Fruit fly (Drosophila melanogaster) whole organism, embryonic: ENCODE results near the gene CG43248.
A peak's percentile ranks its signal among the peaks of the same experiment; 100 is the strongest.

Experiments
- B-H1 ChIP-seq: fragments of 200-800 bp; sonication (Bioruptor generic); IDR thresholded peaks from 3 replicates; pipeline ENCODE4 v1.3.6; 2022; ENCODE audit warnings: missing biosample characterization, missing genetic modification characterization
- C15 ChIP-seq: fragments of 200-800 bp; sonication (Bioruptor generic); IDR thresholded peaks from 3 replicates; pipeline ENCODE4 v1.3.6; 2022; ENCODE audit warnings: missing biosample characterization, missing genetic modification characterization
- CG11085 ChIP-seq: fragments of 200-800 bp; sonication (Bioruptor generic); IDR thresholded peaks from 2 replicates; pipeline ENCODE4 v1.3.6; 2022; ENCODE audit warnings: missing biosample characterization, missing genetic modification characterization
- CG11456 ChIP-seq: fragments of 200-800 bp; sonication (Bioruptor generic); IDR thresholded peaks from 3 replicates; pipeline ENCODE4 v1.3.6; 2022; ENCODE audit warnings: missing biosample characterization, missing genetic modification characterization
- CG11696 ChIP-seq: fragments of 200-800 bp; sonication (Bioruptor generic); IDR thresholded peaks from 2 replicates; pipeline ENCODE4 v1.3.6; 2022; ENCODE audit warnings: missing biosample characterization, missing genetic modification characterization
- CG13123 ChIP-seq: fragments of 200-800 bp; sonication (Bioruptor generic); optimal IDR thresholded peaks from 2 replicates; lab custom pipeline; 2016; ENCODE audit warnings: missing biosample characterization, missing genetic modification characterization
- CG15514 ChIP-seq: fragments of 200-800 bp; sonication (Bioruptor generic); optimal IDR thresholded peaks from 3 replicates; lab custom pipeline; 2017; ENCODE audit warnings: missing biosample characterization, missing genetic modification characterization, mild to moderate bottlenecking, moderate library complexity, missing genetic modification reagents
- CG1603 ChIP-seq: fragments of 200-800 bp; sonication (Bioruptor generic); optimal IDR thresholded peaks from 2 replicates; lab custom pipeline; 2019; ENCODE audit warnings: missing biosample characterization, mild to moderate bottlenecking, missing genetic modification characterization, moderate library complexity
- CG17359 ChIP-seq: fragments of 200-800 bp; sonication (Bioruptor generic); optimal IDR thresholded peaks from 3 replicates; lab custom pipeline; 2018; ENCODE audit warnings: missing biosample characterization, mild to moderate bottlenecking, missing genetic modification characterization, moderate library complexity
- CG17829 ChIP-seq: fragments of 200-800 bp; optimal IDR thresholded peaks from 2 replicates; lab custom pipeline; 2019; ENCODE audit warnings: missing biosample characterization, mild to moderate bottlenecking, missing genetic modification characterization, moderate library complexity
- CG31441 ChIP-seq: fragments of 200-800 bp; sonication (Bioruptor generic); IDR thresholded peaks from 2 replicates; pipeline ENCODE4 v1.3.6; 2022; ENCODE audit warnings: missing biosample characterization, missing genetic modification characterization
- CG32772 ChIP-seq: fragments of 200-800 bp; sonication (Bioruptor generic); IDR thresholded peaks from 2 replicates; pipeline ENCODE4 v1.3.6; 2022; ENCODE audit warnings: missing biosample characterization, missing genetic modification characterization
- CG33213 ChIP-seq: fragments of 200-800 bp; sonication (Bioruptor generic); optimal IDR thresholded peaks from 3 replicates; lab custom pipeline; 2016; ENCODE audit warnings: missing biosample characterization, missing genetic modification characterization
- CG3838 ChIP-seq: fragments of 200-800 bp; sonication (Bioruptor generic); optimal IDR thresholded peaks from 3 replicates; lab custom pipeline; 2016; ENCODE audit warnings: missing biosample characterization, missing genetic modification characterization
- CG4617 ChIP-seq: fragments of 200-800 bp; sonication (Bioruptor generic); optimal IDR thresholded peaks from 3 replicates; lab custom pipeline; 2016; ENCODE audit warnings: missing biosample characterization, missing genetic modification characterization, borderline replicate concordance
- CG9817 ChIP-seq: fragments of 200-800 bp; sonication (Bioruptor generic); optimal IDR thresholded peaks from 2 replicates; lab custom pipeline; 2018; ENCODE audit warnings: missing biosample characterization, mild to moderate bottlenecking, missing genetic modification characterization, moderate library complexity
- Chrac-16 ChIP-seq: fragments of 200-800 bp; sonication (Bioruptor generic); optimal IDR thresholded peaks from 3 replicates; lab custom pipeline; 2016; ENCODE audit warnings: missing biosample characterization, missing genetic modification characterization
- CrebB ChIP-seq: fragments of 200-800 bp; sonication (Bioruptor generic); optimal IDR thresholded peaks from 3 replicates; lab custom pipeline; 2018; ENCODE audit warnings: missing biosample characterization, mild to moderate bottlenecking, missing genetic modification characterization
- Dip2 ChIP-seq: fragments of 200-800 bp; sonication (Bioruptor generic); IDR thresholded peaks from 2 replicates; pipeline ENCODE4 v1.3.6; 2022; ENCODE audit warnings: missing biosample characterization, missing genetic modification characterization
- Doc3 ChIP-seq: fragments of 200-800 bp; sonication (Bioruptor generic); IDR thresholded peaks from 3 replicates; pipeline ENCODE4 v1.3.6; 2022; ENCODE audit warnings: missing biosample characterization, missing genetic modification characterization; ENCODE audit not compliant: partially characterized antibody
- Drgx ChIP-seq: fragments of 200-800 bp; sonication (Bioruptor generic); IDR thresholded peaks from 2 replicates; pipeline ENCODE4 v1.3.6; 2022; ENCODE audit warnings: missing biosample characterization, missing genetic modification characterization
- Elba2 ChIP-seq: fragments of 200-800 bp; sonication (Bioruptor generic); optimal IDR thresholded peaks from 3 replicates; lab custom pipeline; 2016; ENCODE audit warnings: missing biosample characterization, missing genetic modification characterization
- Ets97D ChIP-seq: fragments of 200-800 bp; sonication (Bioruptor generic); optimal IDR thresholded peaks from 3 replicates; lab custom pipeline; 2016; ENCODE audit warnings: missing biosample characterization, missing genetic modification characterization
- Gsc ChIP-seq: fragments of 200-800 bp; sonication (Bioruptor generic); IDR thresholded peaks from 2 replicates; pipeline ENCODE4 v1.3.6; 2022; ENCODE audit warnings: missing biosample characterization, missing genetic modification characterization
- H15 ChIP-seq: fragments of 200-800 bp; sonication (Bioruptor generic); IDR thresholded peaks from 3 replicates; pipeline ENCODE4 v1.3.6; 2022; ENCODE audit warnings: missing biosample characterization, missing genetic modification characterization
- HLH4C ChIP-seq: fragments of 200-800 bp; sonication (Bioruptor generic); IDR thresholded peaks from 3 replicates; pipeline ENCODE4 v1.3.6; 2022; ENCODE audit warnings: missing biosample characterization, missing genetic modification characterization; ENCODE audit not compliant: partially characterized antibody
- Hr39 ChIP-seq: fragments of >200 bp; optimal IDR thresholded peaks from 2 replicates; lab custom pipeline; 2017
- Jarid2 ChIP-seq: fragments of 200-800 bp; sonication (Bioruptor generic); optimal IDR thresholded peaks from 3 replicates; lab custom pipeline; 2017; ENCODE audit warnings: mild to moderate bottlenecking, missing biosample characterization, missing genetic modification reagents, missing genetic modification characterization
- MTF-1 ChIP-seq: fragments of 200-800 bp; sonication (Bioruptor generic); optimal IDR thresholded peaks from 2 replicates; lab custom pipeline; 2018; ENCODE audit warnings: missing biosample characterization, mild to moderate bottlenecking, missing genetic modification characterization, borderline replicate concordance
- Meics ChIP-seq: fragments of 200-800 bp; sonication (Bioruptor generic); optimal IDR thresholded peaks from 2 replicates; lab custom pipeline; 2017; ENCODE audit warnings: missing biosample characterization, mild to moderate bottlenecking, missing genetic modification characterization
- Scr ChIP-seq: fragments of 200-800 bp; sonication (Bioruptor generic); IDR thresholded peaks from 2 replicates; pipeline ENCODE4 v1.3.6; 2022; ENCODE audit warnings: missing biosample characterization, missing genetic modification characterization; ENCODE audit not compliant: partially characterized antibody
- Side ChIP-seq: fragments of 200-800 bp; sonication (Bioruptor generic); optimal IDR thresholded peaks from 2 replicates; lab custom pipeline; 2016; ENCODE audit warnings: missing biosample characterization, missing genetic modification characterization
- Six4 ChIP-seq: fragments of 200-800 bp; sonication (Bioruptor generic); optimal IDR thresholded peaks from 2 replicates; lab custom pipeline; 2016; ENCODE audit warnings: missing biosample characterization, missing genetic modification characterization
- Sox100B ChIP-seq: fragments of 200-800 bp; sonication (Bioruptor generic); optimal IDR thresholded peaks from 3 replicates; lab custom pipeline; 2018; ENCODE audit warnings: missing biosample characterization, mild to moderate bottlenecking, missing genetic modification characterization
- Stat92E ChIP-seq, 3 experiments: fragments of >200 bp in 2 of 3; fragments of 200-800 bp in 1 of 3; sonication (Bioruptor generic) in 1 of 3; optimal IDR thresholded peaks; 2 replicates each; lab custom pipeline; 2017 to 2019; ENCODE audit warnings: missing biosample characterization in 3 of 3, missing genetic modification characterization in 3 of 3, mild to moderate bottlenecking in 1 of 3, moderate library complexity in 1 of 3
- Usf ChIP-seq: fragments of 200-800 bp; sonication (Bioruptor generic); optimal IDR thresholded peaks from 2 replicates; lab custom pipeline; 2017; ENCODE audit warnings: missing genotype, missing biosample characterization, missing genetic modification characterization
- Xbp1 ChIP-seq: fragments of 200-800 bp; sonication (Bioruptor generic); optimal IDR thresholded peaks from 3 replicates; lab custom pipeline; 2016; ENCODE audit warnings: missing biosample characterization, mild to moderate bottlenecking, missing genetic modification characterization
- al ChIP-seq: fragments of 200-800 bp; sonication (Bioruptor generic); IDR thresholded peaks from 2 replicates; pipeline ENCODE4 v1.3.6; 2022; ENCODE audit warnings: missing biosample characterization, missing genetic modification characterization
- cato ChIP-seq: fragments of 200-800 bp; sonication (Bioruptor generic); optimal IDR thresholded peaks from 2 replicates; lab custom pipeline; 2016; ENCODE audit warnings: missing biosample characterization, missing genetic modification characterization, borderline replicate concordance
- chn ChIP-seq: fragments of 200-800 bp; sonication (Bioruptor generic); optimal IDR thresholded peaks from 2 replicates; lab custom pipeline; 2016; ENCODE audit warnings: missing biosample characterization, missing genetic modification characterization
- corto ChIP-seq: fragments of 200-800 bp; sonication (Bioruptor generic); optimal IDR thresholded peaks from 2 replicates; lab custom pipeline; 2016; ENCODE audit warnings: missing biosample characterization, mild to moderate bottlenecking, missing genetic modification characterization, moderate library complexity
- fd3F ChIP-seq: fragments of 200-800 bp; sonication (Bioruptor generic); optimal IDR thresholded peaks from 2 replicates; lab custom pipeline; 2018; ENCODE audit warnings: missing biosample characterization, mild to moderate bottlenecking, missing genetic modification characterization, moderate library complexity
- ftz-f1 ChIP-seq: fragments of 200-800 bp; sonication (Bioruptor generic); optimal IDR thresholded peaks from 2 replicates; lab custom pipeline; 2016; ENCODE audit warnings: missing biosample characterization, missing genetic modification characterization
- hbn ChIP-seq: fragments of 200-800 bp; sonication (Bioruptor generic); IDR thresholded peaks from 2 replicates; pipeline ENCODE4 v1.3.6; 2022; ENCODE audit warnings: missing biosample characterization, missing genetic modification characterization; ENCODE audit not compliant: partially characterized antibody
- her ChIP-seq: fragments of 200-800 bp; sonication (Bioruptor generic); optimal IDR thresholded peaks from 2 replicates; lab custom pipeline; 2016; ENCODE audit warnings: missing biosample characterization, missing genetic modification characterization
- ind ChIP-seq: fragments of 200-800 bp; sonication (Bioruptor generic); optimal IDR thresholded peaks from 3 replicates; lab custom pipeline; 2016; ENCODE audit warnings: missing biosample characterization, missing genetic modification characterization
- jigr1 ChIP-seq: fragments of 200-800 bp; sonication (Bioruptor generic); IDR thresholded peaks from 3 replicates; pipeline ENCODE4 v1.3.6; 2022; ENCODE audit warnings: missing biosample characterization, missing genetic modification characterization
- odd ChIP-seq: fragments of 200-800 bp; sonication (Bioruptor generic); optimal IDR thresholded peaks from 2 replicates; lab custom pipeline; 2017; ENCODE audit warnings: missing biosample characterization, mild to moderate bottlenecking, missing genetic modification characterization
- phol ChIP-seq: fragments of 200-800 bp; sonication (Bioruptor generic); optimal IDR thresholded peaks from 3 replicates; lab custom pipeline; 2018; ENCODE audit warnings: missing biosample characterization, mild to moderate bottlenecking, missing genetic modification characterization, moderate library complexity
- sens ChIP-seq: fragments of 200-800 bp; sonication (Bioruptor generic); peaks from one replicate; lab custom pipeline; 2016; ENCODE audit warnings: missing biosample characterization, missing genetic modification characterization

CG43248 gene

dm6 chr3L:15553993-15554644 lies 22.8 kb upstream of the CG43248 start, which contains the start of gene AGO2 (continued):
- TF ChIP-seq CG11696 (GFP tag; lab: Robert Waterston, UW) (no peak), phol (tag; lab: Kevin White, UChicago) (peak; percentile 90), chn (GFP tag; lab: Kevin White, UChicago) (no peak), Dip2 (no peak), Chrac-16 (GFP tag; lab: Kevin White, UChicago) (no peak), Stat92E (GFP tag; optimal IDR thresholded peaks at IDR 0.05; lab: Kevin White, UChicago) (peak in 1 of 3 experiments; percentile 78), corto (no peak), CG33213 (no peak), CG3838 (GFP tag; lab: Kevin White, UChicago) (no peak), sens (GFP tag; lab: Kevin White, UChicago) (no peak), hbn (GFP tag; lab: Robert Waterston, UW) (peak; percentile 50), odd (GFP tag; lab: Kevin White, UChicago) (peak; percentile 20), Hr39 (lab: Kevin White, UChicago) (no peak), CG15514 (GFP tag; lab: Kevin White, UChicago) (peak; percentile 66), CG9817 (tag; lab: Kevin White, UChicago) (no peak), Six4 (peak; percentile 17), C15 (GFP tag; lab: Robert Waterston, UW) (no peak), Scr (GFP tag; lab: Robert Waterston, UW) (peak; percentile 65), Meics (GFP tag; lab: Kevin White, UChicago) (no peak), al (GFP tag; lab: Robert Waterston, UW) (no peak), CG17359 (tag; lab: Kevin White, UChicago) (no peak), Xbp1 (GFP tag; lab: Kevin White, UChicago) (no peak), fd3F (GFP tag; lab: Kevin White, UChicago) (no peak), CG13123 (GFP tag; lab: Kevin White, UChicago) (no peak), Elba2 (GFP tag; lab: Kevin White, UChicago) (no peak), H15 (no peak), Side (peak; percentile 51), CG1603 (tag; lab: Kevin White, UChicago) (peak; percentile 3), CG17829 (tag; lab: Kevin White, UChicago) (peak; percentile 62), HLH4C (GFP tag; lab: Robert Waterston, UW) (peak; percentile 77), CG11456 (GFP tag; lab: Robert Waterston, UW) (no peak), Sox100B (GFP tag; lab: Kevin White, UChicago) (no peak), CG11085 (no peak), CG31441 (no peak), jigr1 (no peak), B-H1 (GFP tag; lab: Robert Waterston, UW) (no peak), ind (GFP tag; lab: Kevin White, UChicago) (no peak), CG32772 (GFP tag; lab: Robert Waterston, UW) (no peak), Doc3 (GFP tag; lab: Robert Waterston, UW) (peak; percentile 45; the same call in 1 of the 3 replicates), CG4617 (peak; percentile 93), her (GFP tag; lab: Kevin White, UChicago) (peak; percentile 50), ftz-f1 (no peak), MTF-1 (no peak), Gsc (GFP tag; lab: Robert Waterston, UW) (no peak), Jarid2 (GFP tag; lab: Kevin White, UChicago) (peak; percentile 38), cato (GFP tag; lab: Kevin White, UChicago) (no peak), Ets97D (GFP tag; lab: Kevin White, UChicago) (peak; percentile 17), CrebB (tag; lab: Kevin White, UChicago) (peak; percentile 30), Drgx (peak; percentile 89), Usf (GFP tag; lab: Kevin White, UChicago) (no peak)
